Fruit fly (Drosophila melanogaster) whole organism, embryonic: ENCODE data around the gene Nrd1.
A peak's percentile ranks its signal among the peaks of the same experiment; 100 is the strongest.

ENCODE experiments used
- Adf1 ChIP-seq: fragments of 200-800 bp; sonication (Bioruptor generic); IDR thresholded peaks from 2 replicates; pipeline ENCODE4 v1.3.6; 2022; ENCODE audit warnings: missing biosample characterization, missing genetic modification characterization
- Aef1 ChIP-seq: fragments of 200-800 bp; sonication (Bioruptor generic); IDR thresholded peaks from 3 replicates; pipeline ENCODE4 v1.3.6; 2022; ENCODE audit warnings: missing biosample characterization, missing genetic modification characterization
- Atf6 ChIP-seq: fragments of 200-800 bp; sonication (Bioruptor generic); IDR thresholded peaks from 2 replicates; pipeline ENCODE4 v1.3.6; 2022; ENCODE audit warnings: missing biosample characterization, missing genetic modification characterization
- B-H1 ChIP-seq: fragments of 200-800 bp; sonication (Bioruptor generic); IDR thresholded peaks from 3 replicates; pipeline ENCODE4 v1.3.6; 2022; ENCODE audit warnings: missing biosample characterization, missing genetic modification characterization
- CG12236 ChIP-seq: fragments of 200-800 bp; sonication (Bioruptor generic); optimal IDR thresholded peaks from 2 replicates; lab custom pipeline; 2016; ENCODE audit warnings: missing biosample characterization, missing genetic modification characterization
- CG13287 ChIP-seq: fragments of 200-800 bp; sonication (Bioruptor generic); IDR thresholded peaks from 2 replicates; pipeline ENCODE4 v1.3.6; 2022; ENCODE audit warnings: missing biosample characterization, missing genetic modification characterization; ENCODE audit not compliant: partially characterized antibody
- CG1603 ChIP-seq: fragments of 200-800 bp; sonication (Bioruptor generic); optimal IDR thresholded peaks from 2 replicates; lab custom pipeline; 2019; ENCODE audit warnings: missing biosample characterization, mild to moderate bottlenecking, missing genetic modification characterization, moderate library complexity
- CG18476 ChIP-seq: fragments of 200-800 bp; sonication (Bioruptor generic); optimal IDR thresholded peaks from 2 replicates; lab custom pipeline; 2016; ENCODE audit warnings: missing biosample characterization, mild to moderate bottlenecking, missing genetic modification characterization
- CG2120 ChIP-seq: fragments of 200-800 bp; sonication (Bioruptor generic); optimal IDR thresholded peaks from 3 replicates; lab custom pipeline; 2016; ENCODE audit warnings: missing biosample characterization, missing genetic modification characterization
- CG2129 ChIP-seq: fragments of 200-800 bp; sonication (Bioruptor generic); IDR thresholded peaks from 2 replicates; pipeline ENCODE4 v1.3.6; 2022; ENCODE audit warnings: missing biosample characterization, missing genetic modification characterization; ENCODE audit not compliant: partially characterized antibody
- CG30020 ChIP-seq: fragments of 200-800 bp; optimal IDR thresholded peaks from 2 replicates; lab custom pipeline; 2019; ENCODE audit warnings: missing biosample characterization, mild to moderate bottlenecking, missing genetic modification characterization, moderate library complexity
- CG31441 ChIP-seq: fragments of 200-800 bp; sonication (Bioruptor generic); IDR thresholded peaks from 2 replicates; pipeline ENCODE4 v1.3.6; 2022; ENCODE audit warnings: missing biosample characterization, missing genetic modification characterization
- CG33213 ChIP-seq: fragments of 200-800 bp; sonication (Bioruptor generic); optimal IDR thresholded peaks from 3 replicates; lab custom pipeline; 2016; ENCODE audit warnings: missing biosample characterization, missing genetic modification characterization
- CG7987 ChIP-seq: fragments of 200-800 bp; sonication (Bioruptor generic); optimal IDR thresholded peaks from 2 replicates; lab custom pipeline; 2018; ENCODE audit warnings: missing biosample characterization, mild to moderate bottlenecking, missing genetic modification characterization, moderate library complexity
- CG9727 ChIP-seq: fragments of 200-800 bp; sonication (Bioruptor generic); optimal IDR thresholded peaks from 3 replicates; lab custom pipeline; 2017; ENCODE audit warnings: missing biosample characterization, mild to moderate bottlenecking, missing genetic modification characterization
- CG9797 ChIP-seq: fragments of 200-800 bp; sonication (Bioruptor generic); optimal IDR thresholded peaks from 3 replicates; lab custom pipeline; 2018; ENCODE audit warnings: missing biosample characterization, mild to moderate bottlenecking, missing genetic modification characterization
- Dad ChIP-seq: fragments of 200-800 bp; sonication (Bioruptor generic); optimal IDR thresholded peaks from 3 replicates; lab custom pipeline; 2016; ENCODE audit warnings: missing biosample characterization, missing genetic modification characterization
- E2f2 ChIP-seq: fragments of 200-800 bp; sonication (Bioruptor generic); IDR thresholded peaks from 2 replicates; pipeline ENCODE4 v1.3.6; 2022; ENCODE audit warnings: missing biosample characterization, missing genetic modification characterization
- Hand ChIP-seq: fragments of 200-800 bp; sonication (Bioruptor generic); optimal IDR thresholded peaks from 2 replicates; lab custom pipeline; 2017; ENCODE audit warnings: mild to moderate bottlenecking, missing biosample characterization, missing genetic modification reagents, missing genetic modification characterization
- Hmr ChIP-seq: fragments of 200-800 bp; sonication (Bioruptor generic); optimal IDR thresholded peaks from 3 replicates; lab custom pipeline; 2017; ENCODE audit warnings: mild to moderate bottlenecking, missing biosample characterization, missing genetic modification reagents, missing genetic modification characterization
- Kr ChIP-seq: fragments of 200-800 bp; sonication (Bioruptor generic); optimal IDR thresholded peaks from 2 replicates; lab custom pipeline; 2017; ENCODE audit warnings: missing biosample characterization, mild to moderate bottlenecking, missing genetic modification characterization
- Meics ChIP-seq: fragments of 200-800 bp; sonication (Bioruptor generic); optimal IDR thresholded peaks from 2 replicates; lab custom pipeline; 2017; ENCODE audit warnings: missing biosample characterization, mild to moderate bottlenecking, missing genetic modification characterization
- NC2α ChIP-seq: fragments of 200-800 bp; sonication (Bioruptor generic); optimal IDR thresholded peaks from 2 replicates; lab custom pipeline; 2016; ENCODE audit warnings: missing biosample characterization, missing genetic modification characterization
- NC2β ChIP-seq: fragments of 200-800 bp; sonication (Bioruptor generic); optimal IDR thresholded peaks from 2 replicates; lab custom pipeline; 2016; ENCODE audit warnings: missing biosample characterization, missing genetic modification characterization
- Rx ChIP-seq: fragments of 200-800 bp; sonication (Bioruptor generic); IDR thresholded peaks from 2 replicates; pipeline ENCODE4 v1.3.6; 2022; ENCODE audit warnings: missing biosample characterization, missing genetic modification characterization
- Sox100B ChIP-seq: fragments of 200-800 bp; sonication (Bioruptor generic); optimal IDR thresholded peaks from 3 replicates; lab custom pipeline; 2018; ENCODE audit warnings: missing biosample characterization, mild to moderate bottlenecking, missing genetic modification characterization
- Sry-β ChIP-seq: fragments of 200-800 bp; sonication (Bioruptor generic); optimal IDR thresholded peaks from 2 replicates; lab custom pipeline; 2018; ENCODE audit warnings: missing biosample characterization, mild to moderate bottlenecking, missing genetic modification characterization, moderate library complexity
- Taf1 ChIP-seq: fragments of 200-800 bp; sonication (Bioruptor generic); IDR thresholded peaks from 2 replicates; pipeline ENCODE4 v1.3.6; 2022; ENCODE audit warnings: missing biosample characterization, missing genetic modification characterization
- Vsx1 ChIP-seq: fragments of 200-800 bp; sonication (Bioruptor generic); optimal IDR thresholded peaks from 2 replicates; lab custom pipeline; 2017; ENCODE audit warnings: missing biosample characterization, mild to moderate bottlenecking, missing genetic modification characterization, missing genetic modification reagents
- Xbp1 ChIP-seq: fragments of 200-800 bp; sonication (Bioruptor generic); optimal IDR thresholded peaks from 3 replicates; lab custom pipeline; 2016; ENCODE audit warnings: missing biosample characterization, mild to moderate bottlenecking, missing genetic modification characterization
- abd-A ChIP-seq: fragments of 200-800 bp; sonication (Bioruptor generic); optimal IDR thresholded peaks from 3 replicates; lab custom pipeline; 2019; ENCODE audit warnings: missing biosample characterization, mild to moderate bottlenecking, missing genetic modification characterization, moderate library complexity
- amos ChIP-seq: fragments of 200-800 bp; sonication (Bioruptor generic); IDR thresholded peaks from 2 replicates; pipeline ENCODE4 v1.3.6; 2022; ENCODE audit warnings: missing biosample characterization, missing genetic modification characterization; ENCODE audit not compliant: partially characterized antibody
- corto ChIP-seq: fragments of 200-800 bp; sonication (Bioruptor generic); optimal IDR thresholded peaks from 2 replicates; lab custom pipeline; 2016; ENCODE audit warnings: missing biosample characterization, mild to moderate bottlenecking, missing genetic modification characterization, moderate library complexity
- danr ChIP-seq: fragments of 200-800 bp; sonication (Bioruptor generic); IDR thresholded peaks from 2 replicates; pipeline ENCODE4 v1.3.6; 2022; ENCODE audit warnings: missing biosample characterization, missing genetic modification characterization
- dm ChIP-seq: fragments of 200-800 bp; sonication (Bioruptor generic); optimal IDR thresholded peaks from 3 replicates; lab custom pipeline; 2016; ENCODE audit warnings: missing biosample characterization, missing genetic modification characterization
- en ChIP-seq: fragments of 200-800 bp; sonication (Bioruptor generic); optimal IDR thresholded peaks from 2 replicates; lab custom pipeline; 2016; ENCODE audit warnings: missing biosample characterization, missing genetic modification characterization
- fd102C ChIP-seq: fragments of 200-800 bp; sonication (Bioruptor generic); optimal IDR thresholded peaks from 2 replicates; lab custom pipeline; 2018; ENCODE audit warnings: missing biosample characterization, mild to moderate bottlenecking, missing genetic modification characterization, moderate library complexity
- fru ChIP-seq: fragments of >200 bp; optimal IDR thresholded peaks from 2 replicates; lab custom pipeline; 2017
- hkb ChIP-seq, 2 experiments: fragments of 200-800 bp in 1 of 2; fragments of >200 bp in 1 of 2; sonication (Bioruptor generic) in 1 of 2; IDR thresholded peaks in 1 of 2; optimal IDR thresholded peaks in 1 of 2; 2 replicates each; pipeline versions ENCODE4 v1.3.6 to Lab custom; 2017 to 2022; ENCODE audit warnings: missing biosample characterization in 1 of 2, missing genetic modification characterization in 1 of 2
- insv ChIP-seq, 2 experiments: fragments of 200-800 bp; sonication (Bioruptor generic); optimal IDR thresholded peaks; 3 replicates each; lab custom pipeline; 2016 to 2018; ENCODE audit warnings: missing biosample characterization in 2 of 2, missing genetic modification characterization in 2 of 2
- inv ChIP-seq: fragments of 200-800 bp; sonication (Bioruptor generic); IDR thresholded peaks from 2 replicates; pipeline ENCODE4 v1.3.6; 2022; ENCODE audit warnings: missing biosample characterization, missing genetic modification characterization; ENCODE audit not compliant: partially characterized antibody
- jing ChIP-seq: fragments of 200-800 bp; sonication (Bioruptor generic); optimal IDR thresholded peaks from 2 replicates; lab custom pipeline; 2018; ENCODE audit warnings: missing biosample characterization, mild to moderate bottlenecking, missing genetic modification characterization
- lmd ChIP-seq: fragments of 200-800 bp; sonication (Bioruptor generic); IDR thresholded peaks from 2 replicates; pipeline ENCODE4 v1.3.6; 2022; ENCODE audit warnings: missing biosample characterization, missing genetic modification characterization
- repo ChIP-seq: fragments of 200-800 bp; sonication (Bioruptor generic); optimal IDR thresholded peaks from 2 replicates; lab custom pipeline; 2016; ENCODE audit warnings: missing biosample characterization, missing genetic modification characterization
- ro ChIP-seq: fragments of 200-800 bp; sonication (Bioruptor generic); IDR thresholded peaks from 2 replicates; pipeline ENCODE4 v1.3.6; 2022; ENCODE audit warnings: missing biosample characterization, missing genetic modification characterization
- run ChIP-seq: fragments of 200-800 bp; sonication (Bioruptor generic); optimal IDR thresholded peaks from 3 replicates; lab custom pipeline; 2018; ENCODE audit warnings: missing biosample characterization, mild to moderate bottlenecking, missing genetic modification characterization
- sens ChIP-seq: fragments of 200-800 bp; sonication (Bioruptor generic); peaks from one replicate; lab custom pipeline; 2016; ENCODE audit warnings: missing biosample characterization, missing genetic modification characterization
- sisA ChIP-seq: fragments of 200-800 bp; sonication (Bioruptor generic); IDR thresholded peaks from 2 replicates; pipeline ENCODE4 v1.3.6; 2022; ENCODE audit warnings: missing biosample characterization, missing genetic modification characterization
- slbo ChIP-seq: fragments of 200-800 bp; sonication (Bioruptor generic); IDR thresholded peaks from 2 replicates; pipeline ENCODE4 v1.3.6; 2022; ENCODE audit warnings: missing biosample characterization, missing genetic modification characterization
- ssp ChIP-seq: fragments of 200-800 bp; sonication (Bioruptor generic); IDR thresholded peaks from 2 replicates; pipeline ENCODE4 v1.3.6; 2022; ENCODE audit warnings: missing biosample characterization, missing genetic modification characterization
- tio ChIP-seq: fragments of 200-800 bp; sonication (Bioruptor generic); optimal IDR thresholded peaks from 2 replicates; lab custom pipeline; 2017; ENCODE audit warnings: missing biosample characterization, missing genetic modification characterization, inconsistent platforms

Nrd1 gene

DNA sequence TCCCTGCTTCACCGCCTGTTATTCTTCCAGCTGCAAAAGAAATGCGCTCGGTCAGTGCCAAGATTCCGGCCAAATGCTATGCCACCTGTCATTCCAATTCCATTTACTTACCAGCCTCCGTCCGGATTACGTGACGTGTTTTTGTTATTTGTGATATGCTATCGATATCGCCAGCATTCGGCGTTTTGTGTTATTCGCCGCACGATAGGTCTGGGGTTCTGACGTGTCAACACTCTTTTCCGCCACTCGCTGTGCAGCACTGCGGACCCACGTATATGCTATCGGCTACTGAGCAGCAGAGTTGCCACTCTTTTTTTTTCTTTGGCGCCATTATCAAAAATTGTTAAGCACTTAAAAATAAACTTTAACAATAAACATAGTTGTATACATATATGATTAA is 16.4 kb downstream of the Nrd1 start, which contains the start of gene p24-1 (continued):
- TF ChIP-seq Atf6 (no peak), E2f2 (peak; percentile 94), CG13287 (GFP tag; lab: Robert Waterston, UW) (peak; percentile 91), Xbp1 (peak; percentile 92), CG9727 (GFP tag; lab: Kevin White, UChicago) (no peak), inv (GFP tag; lab: Robert Waterston, UW) (peak; percentile 82), NC2α (GFP tag; lab: Kevin White, UChicago) (no peak), CG1603 (peak; percentile 79), Sry-β (GFP tag; lab: Kevin White, UChicago) (peak; percentile 63), CG9797 (GFP tag; lab: Kevin White, UChicago) (peak; percentile 53), Aef1 (GFP tag; lab: Robert Waterston, UW) (no peak), fd102C (GFP tag; lab: Kevin White, UChicago) (no peak), Kr (GFP tag; lab: Kevin White, UChicago) (no peak), danr (GFP tag; lab: Robert Waterston, UW) (no peak), CG30020 (tag; lab: Kevin White, UChicago) (peak; percentile 14), hkb (optimal IDR thresholded peaks at IDR 0.05; lab: Kevin White, UChicago) (peak; percentile 47), hkb (GFP tag; IDR thresholded peaks at IDR 0.05; lab: Robert Waterston, UW) (no peak), Taf1 (GFP tag; lab: Robert Waterston, UW) (no peak), tio (GFP tag; lab: Kevin White, UChicago) (no peak), CG31441 (peak; percentile 40; the same call in 1 of the 2 replicates), abd-A (tag; lab: Kevin White, UChicago) (no peak), CG7987 (GFP tag; lab: Kevin White, UChicago) (peak; percentile 26), CG12236 (GFP tag; lab: Kevin White, UChicago) (no peak), Adf1 (GFP tag; lab: Robert Waterston, UW) (no peak), corto (no peak), jing (no peak), Dad (GFP tag; lab: Kevin White, UChicago) (peak; percentile 52), repo (peak; percentile 31), run (no peak), slbo (GFP tag; lab: Robert Waterston, UW) (peak; percentile 81), Vsx1 (GFP tag; lab: Kevin White, UChicago) (no peak), lmd (GFP tag; lab: Robert Waterston, UW) (peak; percentile 11; the same call in 1 of the 2 replicates), sens (GFP tag; lab: Kevin White, UChicago) (peak; percentile 67), Meics (GFP tag; lab: Kevin White, UChicago) (peak; percentile 34), sisA (GFP tag; lab: Robert Waterston, UW) (peak; percentile 12; the same call in 1 of the 2 replicates), Hmr (GFP tag; lab: Kevin White, UChicago) (peak; percentile 50), CG2120 (peak; percentile 81), CG18476 (GFP tag; lab: Kevin White, UChicago) (peak; percentile 27), fru (lab: Kevin White, UChicago) (no peak), ssp (GFP tag; lab: Robert Waterston, UW) (peak; percentile 23; the same call in 1 of the 2 replicates), ro (GFP tag; lab: Robert Waterston, UW) (no peak), Rx (GFP tag; lab: Robert Waterston, UW) (no peak), amos (GFP tag; lab: Robert Waterston, UW) (peak; percentile 94), CG33213 (GFP tag; lab: Kevin White, UChicago) (peak; percentile 52), en (GFP tag; lab: Kevin White, UChicago) (no peak), Hand (GFP tag; lab: Kevin White, UChicago) (no peak), B-H1 (GFP tag; lab: Robert Waterston, UW) (no peak), Sox100B (GFP tag; lab: Kevin White, UChicago) (no peak), NC2β (GFP tag; lab: Kevin White, UChicago) (no peak), CG2129 (GFP tag; lab: Robert Waterston, UW) (peak; percentile 53), insv (GFP tag; optimal IDR thresholded peaks at IDR 0.05; lab: Kevin White, UChicago) (peak in 1 of 2 experiments; percentile 7), dm (peak; percentile 61)
